Worm (Caenorhabditis elegans) whole organism, midembryonic: ENCODE measurements around the gene Y82E9BR.20.

Experiments
- T22C8.4 ChIP-seq: fragments of 200-800 bp; sonication (Bioruptor generic); IDR thresholded peaks from 2 replicates; pipeline ENCODE4 v1.3.6; 2022; ENCODE audit warnings: missing genetic modification characterization, missing compliant biosample characterization
- cog-1 ChIP-seq: sonication (generic microtip); optimal IDR thresholded peaks from 2 replicates; lab custom pipeline; 2016; ENCODE audit warnings: missing genetic modification characterization, missing compliant biosample characterization
- flt-1 ChIP-seq: fragments of 200-800 bp; sonication (Bioruptor generic); IDR thresholded peaks from 2 replicates; pipeline ENCODE4 v1.3.6; 2022; ENCODE audit warnings: missing genetic modification characterization, missing compliant biosample characterization
- klf-2 ChIP-seq: fragments of 200-800 bp; sonication (Bioruptor generic); conservative IDR thresholded peaks from 2 replicates; pipeline ENCODE4 v1.3.6; 2022; ENCODE audit warnings: missing genetic modification reagents, missing genetic modification characterization, missing compliant biosample characterization
- med-1 ChIP-seq: sonication (generic microtip); optimal IDR thresholded peaks from 2 replicates; lab custom pipeline; 2017; ENCODE audit warnings: missing genetic modification characterization, mild to moderate bottlenecking, missing compliant biosample characterization, antibody characterized with exemption, missing genetic modification reagents; ENCODE audit not compliant: insufficient read depth
- ref-1 ChIP-seq: fragments of 200-800 bp; sonication (Bioruptor generic); conservative IDR thresholded peaks from 2 replicates; pipeline ENCODE4 v1.3.6; 2022; ENCODE audit warnings: missing genetic modification reagents, missing genetic modification characterization, missing compliant biosample characterization
- tab-1 ChIP-seq: fragments of 200-800 bp; sonication (Bioruptor generic); IDR thresholded peaks from 2 replicates; pipeline ENCODE4 v1.3.6; 2022; ENCODE audit warnings: missing genetic modification characterization, missing compliant biosample characterization
- ztf-23 ChIP-seq: fragments of 200-800 bp; sonication (Bioruptor generic); IDR thresholded peaks from 2 replicates; pipeline ENCODE4 v1.3.6; 2022; ENCODE audit warnings: missing genetic modification reagents, missing genetic modification characterization, missing compliant biosample characterization
- ztf-29 ChIP-seq: fragments of 200-800 bp; sonication (Bioruptor generic); IDR thresholded peaks from 2 replicates; pipeline ENCODE4 v1.3.6; 2022; ENCODE audit warnings: missing genetic modification reagents, missing genetic modification characterization, missing compliant biosample characterization

The Y82E9BR.20 gene

DNA sequence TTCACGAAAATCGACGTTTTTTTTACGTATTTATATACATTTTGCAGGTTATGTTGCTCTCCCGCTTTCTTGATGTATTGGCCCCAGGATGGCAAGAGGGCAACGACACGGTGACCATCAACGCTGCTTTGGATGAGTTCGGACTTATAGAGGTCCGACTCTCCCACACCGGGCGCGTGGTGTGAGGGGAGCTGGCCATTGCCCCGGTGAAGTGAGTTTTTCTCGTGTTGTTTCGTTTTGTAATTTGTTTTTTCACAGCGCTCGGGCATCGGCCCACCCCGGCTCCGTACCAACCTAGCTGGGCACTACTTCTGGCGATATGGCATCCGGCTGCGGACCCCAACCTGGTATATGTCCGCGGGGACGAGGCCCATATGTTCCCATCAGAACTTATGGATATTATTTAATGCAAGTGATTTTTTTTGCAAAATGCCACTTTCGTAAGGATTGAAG lies at the start of gene Y82E9BR.20:
Y82E9BR.20 (plus strand) TSS at position 51 of the 453 bp plus-strand sequence.
- TF ChIP-seq med-1 (GFP tag; lab: Kevin White, UChicago) = no peak
- no peak for TF ChIP-seq ztf-29 (GFP tag; lab: Robert Waterston, UW)
- TF ChIP-seq cog-1 = no peak
- TF ChIP-seq klf-2 (GFP tag; lab: Robert Waterston, UW) = no peak
- no peak for TF ChIP-seq ref-1 (GFP tag; lab: Robert Waterston, UW)
- no peak for TF ChIP-seq T22C8.4 (GFP tag; lab: Robert Waterston, UW)
- TF ChIP-seq tab-1 (GFP tag; lab: Robert Waterston, UW) = no peak
- TF ChIP-seq flt-1 (GFP tag; lab: Robert Waterston, UW) = no peak
- no peak for TF ChIP-seq ztf-23 (GFP tag; lab: Robert Waterston, UW)

DNA sequence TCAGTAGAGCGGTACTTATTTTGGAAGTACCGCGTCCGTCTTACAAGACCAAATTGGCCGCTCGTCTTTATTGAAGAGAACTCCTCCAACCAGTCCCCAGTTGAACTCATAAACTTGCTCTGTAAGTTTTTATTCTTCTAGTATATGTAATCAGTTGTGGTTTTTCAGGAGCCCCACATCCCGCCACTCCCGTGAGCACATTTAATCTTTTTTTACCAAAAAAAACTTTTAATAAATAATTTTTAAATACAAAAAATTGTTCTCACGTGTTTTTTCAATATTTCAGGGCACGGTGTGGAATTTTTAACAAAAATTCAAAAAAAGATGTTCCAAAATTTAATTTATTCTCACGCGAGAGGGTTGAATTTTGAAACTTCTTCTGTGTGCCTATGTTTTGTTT lies 49.7 kb upstream of the Y82E9BR.20 start, which contains the start of gene fbxa-14:
fbxa-14 (minus strand) TSS at position 101 of the 400 bp plus-strand sequence.
- no peak for TF ChIP-seq ztf-23 (GFP tag; lab: Robert Waterston, UW)
- TF ChIP-seq med-1 (GFP tag; lab: Kevin White, UChicago) = no peak
- TF ChIP-seq tab-1 (GFP tag; lab: Robert Waterston, UW) = no peak
- TF ChIP-seq flt-1 (GFP tag; lab: Robert Waterston, UW) = no peak
- no peak for TF ChIP-seq ref-1 (GFP tag; lab: Robert Waterston, UW)
- TF ChIP-seq klf-2 (GFP tag; lab: Robert Waterston, UW) = no peak
- TF ChIP-seq T22C8.4 (GFP tag; lab: Robert Waterston, UW) = no peak
- no peak for TF ChIP-seq cog-1
- TF ChIP-seq ztf-29 (GFP tag; lab: Robert Waterston, UW) = no peak

DNA sequence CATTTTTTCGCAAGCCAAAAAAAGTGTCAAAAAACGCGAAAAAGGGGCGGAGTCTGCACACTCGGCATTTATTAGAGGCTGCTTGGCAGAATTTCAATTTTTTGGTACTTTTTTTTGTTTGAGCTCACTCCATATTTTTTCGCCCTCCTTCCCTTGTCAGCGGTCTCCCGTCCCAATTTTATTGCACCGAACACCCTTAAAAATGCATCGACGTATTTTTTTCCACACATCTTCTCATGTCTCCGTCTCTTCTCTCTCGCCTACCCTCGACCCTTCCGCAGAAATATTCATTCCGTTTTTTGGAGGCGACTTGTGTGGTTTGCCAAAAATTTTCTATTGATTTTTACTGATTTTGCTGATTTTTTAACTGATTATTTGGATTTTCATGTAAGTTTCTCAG lies 47.7 kb upstream of the Y82E9BR.20 start, which contains the start of gene Y82E9BL.18:
Y82E9BL.18 (plus strand) TSS at position 301 of the 400 bp plus-strand sequence.
- no peak for TF ChIP-seq klf-2 (GFP tag; lab: Robert Waterston, UW)
- no peak for TF ChIP-seq ref-1 (GFP tag; lab: Robert Waterston, UW)
- no peak for TF ChIP-seq tab-1 (GFP tag; lab: Robert Waterston, UW)
- TF ChIP-seq med-1 (GFP tag; lab: Kevin White, UChicago) = no peak
- no peak for TF ChIP-seq T22C8.4 (GFP tag; lab: Robert Waterston, UW)
- TF ChIP-seq flt-1 (GFP tag; lab: Robert Waterston, UW) = no peak
- no peak for TF ChIP-seq ztf-29 (GFP tag; lab: Robert Waterston, UW)
- TF ChIP-seq cog-1 = no peak

DNA sequence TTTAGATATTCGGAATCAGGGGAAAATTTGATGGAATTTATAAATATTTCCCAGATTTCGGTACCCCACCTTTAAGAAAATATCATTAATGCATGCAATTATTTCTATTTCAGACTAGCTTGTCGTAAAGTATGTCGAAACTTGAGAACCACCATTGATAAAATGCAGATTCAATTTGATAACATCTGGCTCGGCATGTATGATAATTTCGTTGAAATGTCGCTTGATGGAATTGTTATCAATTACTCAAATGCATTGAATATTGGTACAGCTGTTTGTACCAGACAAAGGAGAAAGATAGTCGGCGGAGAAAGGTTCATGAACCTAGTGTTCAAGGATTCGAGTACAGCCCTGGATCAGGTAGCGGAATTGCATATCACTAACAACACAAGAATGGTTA lies 42.3 kb upstream of the Y82E9BR.20 start, which contains the start of gene Y82E9BL.19:
Y82E9BL.19 (plus strand) TSS at position 123 of the 400 bp plus-strand sequence.
- TF ChIP-seq cog-1 (no peak), med-1 (GFP tag; lab: Kevin White, UChicago) (no peak)

DNA sequence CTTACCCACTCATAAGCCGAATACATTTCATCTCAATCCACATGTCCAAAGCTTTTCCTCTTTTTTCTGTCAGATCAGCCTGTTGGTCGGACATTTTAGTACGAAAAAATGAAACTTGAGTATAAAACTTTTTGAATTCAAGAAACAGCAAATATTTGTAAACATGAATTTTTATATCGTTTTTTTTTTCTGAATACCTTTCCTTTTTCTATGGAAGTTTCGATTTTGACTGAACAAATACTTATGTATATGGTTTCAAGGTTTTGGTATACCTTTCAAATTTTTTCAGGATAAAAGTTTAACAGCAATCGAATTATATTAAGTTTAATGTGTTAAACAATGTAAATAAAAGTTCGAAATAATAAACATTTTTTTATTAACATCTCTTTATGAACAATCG lies 34.0 kb upstream of the Y82E9BR.20 start, which contains the start of gene fbxa-5:
fbxa-5 (minus strand) TSS at position 101 of the 400 bp plus-strand sequence.
- TF ChIP-seq klf-2 (GFP tag; lab: Robert Waterston, UW) (no peak), tab-1 (GFP tag; lab: Robert Waterston, UW) (no peak)

DNA sequence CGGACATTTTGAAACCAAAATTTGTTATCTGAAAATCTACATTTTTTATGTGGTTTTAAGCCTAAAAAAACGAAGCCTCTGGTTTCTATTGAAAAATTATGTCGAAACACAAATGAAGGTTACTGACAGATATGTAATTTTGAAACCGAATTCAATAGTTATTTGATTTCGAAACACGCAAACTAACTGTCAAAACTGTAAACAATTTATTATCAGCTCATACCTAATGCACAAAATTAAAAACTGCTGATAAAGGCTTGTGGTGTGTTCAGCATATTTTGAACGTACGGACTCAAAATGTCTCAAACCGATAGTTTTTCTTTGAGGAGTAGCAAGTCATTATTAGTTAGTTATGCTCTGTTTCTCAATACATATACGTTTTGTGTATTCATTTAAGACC lies 31.7 kb upstream of the Y82E9BR.20 start, which contains the start of gene fbxa-26:
fbxa-26 (minus strand) TSS at position 35 of the 400 bp plus-strand sequence.
- TF ChIP-seq klf-2 (GFP tag; lab: Robert Waterston, UW) (no peak), med-1 (GFP tag; lab: Kevin White, UChicago) (no peak), ztf-29 (GFP tag; lab: Robert Waterston, UW) (no peak), tab-1 (GFP tag; lab: Robert Waterston, UW) (no peak), T22C8.4 (GFP tag; lab: Robert Waterston, UW) (no peak), ztf-23 (GFP tag; lab: Robert Waterston, UW) (no peak), ref-1 (GFP tag; lab: Robert Waterston, UW) (no peak), cog-1 (no peak), flt-1 (GFP tag; lab: Robert Waterston, UW) (no peak)

DNA sequence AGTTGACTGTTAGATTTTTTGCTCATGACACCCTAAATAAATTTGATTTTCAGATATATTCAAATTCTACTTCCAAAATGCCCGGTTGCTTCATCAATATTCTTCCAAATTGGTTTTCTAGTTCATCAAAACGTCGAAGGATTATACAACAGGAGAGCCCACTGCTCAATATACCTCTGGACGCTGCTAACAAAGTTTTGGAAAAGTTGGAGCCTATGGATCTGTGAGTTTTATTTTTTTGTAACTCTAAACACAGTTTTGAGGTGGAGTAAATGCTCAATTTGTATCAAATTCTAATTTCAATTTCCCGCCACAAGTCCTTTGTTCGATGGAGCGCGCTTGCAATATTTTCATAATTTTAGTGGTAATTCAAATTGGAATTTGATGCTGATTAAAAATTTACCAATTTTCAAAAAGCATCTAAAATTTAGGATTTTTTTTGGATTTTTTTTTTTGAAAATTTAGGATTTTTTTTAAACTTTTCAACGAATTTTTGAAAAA lies 31.2 kb upstream of the Y82E9BR.20 start, which contains the start of gene fbxa-27:
fbxa-27 (plus strand) TSS at position 51 of the 501 bp plus-strand sequence.
- TF ChIP-seq cog-1 (no peak), klf-2 (GFP tag; lab: Robert Waterston, UW) (no peak), T22C8.4 (GFP tag; lab: Robert Waterston, UW) (no peak), med-1 (GFP tag; lab: Kevin White, UChicago) (no peak), tab-1 (GFP tag; lab: Robert Waterston, UW) (no peak), ztf-29 (GFP tag; lab: Robert Waterston, UW) (no peak), ref-1 (GFP tag; lab: Robert Waterston, UW) (no peak), ztf-23 (GFP tag; lab: Robert Waterston, UW) (no peak), flt-1 (GFP tag; lab: Robert Waterston, UW) (no peak)

DNA sequence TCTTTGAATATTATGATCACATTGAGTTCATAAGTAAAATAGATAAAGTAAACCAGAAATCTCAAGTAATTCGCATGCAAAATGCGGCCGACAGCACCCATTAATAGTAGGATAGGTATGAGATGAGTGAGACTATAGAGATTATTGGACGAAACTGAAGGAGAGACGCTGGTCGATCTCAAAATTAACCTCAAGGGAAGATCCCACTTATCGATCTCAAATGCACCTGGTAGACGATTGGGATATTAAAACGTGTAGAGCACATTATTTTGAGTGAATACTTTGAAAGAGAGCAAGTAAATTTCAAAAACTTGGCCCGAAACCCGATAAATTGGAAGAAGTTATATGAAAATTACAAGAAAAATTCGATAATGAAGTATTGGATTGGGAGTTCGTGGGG lies 28.5 kb upstream of the Y82E9BR.20 start, which contains the start of gene Y82E9BL.6:
Y82E9BL.6 (minus strand) TSS at position 101 of the 400 bp plus-strand sequence.
- TF ChIP-seq med-1 (GFP tag; lab: Kevin White, UChicago) (no peak), flt-1 (GFP tag; lab: Robert Waterston, UW) (no peak), tab-1 (GFP tag; lab: Robert Waterston, UW) (no peak), T22C8.4 (GFP tag; lab: Robert Waterston, UW) (no peak), ref-1 (GFP tag; lab: Robert Waterston, UW) (no peak)

DNA sequence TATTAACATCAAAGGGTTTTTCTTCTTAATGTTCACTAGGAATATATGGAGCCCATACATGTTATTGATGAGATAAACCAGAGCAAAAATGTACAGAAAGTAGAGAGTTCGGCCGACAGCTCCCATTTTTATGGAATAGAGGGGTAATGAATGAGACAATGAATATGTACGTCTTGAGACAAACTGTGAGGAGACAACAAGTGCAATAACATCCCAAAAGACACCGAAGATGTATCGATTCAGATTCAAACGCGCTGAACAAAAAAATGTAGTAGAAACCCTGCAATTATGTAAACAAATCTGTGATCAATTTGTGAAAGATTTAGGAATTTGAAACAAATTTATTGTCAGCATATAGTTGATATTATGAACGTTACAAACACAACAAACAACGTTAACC lies 27.2 kb upstream of the Y82E9BR.20 start:
- TF ChIP-seq T22C8.4 (GFP tag; lab: Robert Waterston, UW) (no peak), med-1 (GFP tag; lab: Kevin White, UChicago) (no peak)
